Worm (Caenorhabditis elegans): ENCODE data around the gene age-1.

The age-1 gene

DNA sequence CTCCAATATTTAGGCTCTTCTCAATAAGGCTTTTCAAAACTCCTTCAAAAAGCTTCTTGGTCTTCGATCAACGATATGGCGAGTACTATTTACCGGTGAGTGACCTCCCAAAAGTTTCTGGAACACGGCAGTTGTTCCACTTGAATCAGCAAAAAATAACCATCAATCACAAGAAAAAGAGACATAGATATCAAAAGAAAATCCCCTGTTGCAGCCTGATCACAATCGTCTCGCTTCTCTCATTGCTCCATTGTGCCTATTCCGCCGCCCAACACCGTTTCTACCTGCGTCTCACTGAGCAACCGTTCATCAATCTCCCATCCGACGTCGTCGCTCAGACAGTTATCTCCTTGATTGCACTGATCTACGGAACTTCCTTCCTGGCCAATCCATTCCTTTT lies 30.1 kb downstream of the age-1 start, which contains the start of gene emc-5:
Gene emc-5 (plus strand): TSS at position 14 of the 400 bp plus-strand sequence.
- TF ChIP-seq drap-1 (GFP tag; optimal IDR thresholded peaks at IDR 0.05): no peak
- TF ChIP-seq lsy-2 (tag; optimal IDR thresholded peaks at IDR 0.05): no peak
- TF ChIP-seq ceh-83 (GFP tag; optimal IDR thresholded peaks at IDR 0.05): no peak
- TF ChIP-seq ces-1 (GFP tag; optimal IDR thresholded peaks at IDR 0.05): no peak
- TF ChIP-seq unc-120 (tag; optimal IDR thresholded peaks at IDR 0.05; ENCODE audit: poor library complexity, severe bottlenecking): peak; percentile 57
- TF ChIP-seq sem-2 (GFP tag; optimal IDR thresholded peaks at IDR 0.05): no peak
- TF ChIP-seq unc-62 (GFP tag; optimal IDR thresholded peaks at IDR 0.05): peak; percentile 49
- peak; percentile 66 for TF ChIP-seq hlh-1 (tag; optimal IDR thresholded peaks at IDR 0.05)

ce11 chrII:11495806-11496205 lies 31.0 kb downstream of the age-1 start:
- no peak for TF ChIP-seq mab-5 (tag; optimal IDR thresholded peaks at IDR 0.05)
- TF ChIP-seq mep-1 (tag; optimal IDR thresholded peaks at IDR 0.05): no peak
- TF ChIP-seq bed-3 (GFP tag; optimal IDR thresholded peaks at IDR 0.05): no peak
- TF ChIP-seq lin-13 (tag; optimal IDR thresholded peaks at IDR 0.05): no peak
- TF ChIP-seq elt-3 (tag; optimal IDR thresholded peaks at IDR 0.05): no peak
- TF ChIP-seq ceh-43 (GFP tag; optimal IDR thresholded peaks at IDR 0.05): no peak
- TF ChIP-seq nhr-76 (tag; optimal IDR thresholded peaks at IDR 0.05): no peak
- no peak for TF ChIP-seq ceh-83 (GFP tag; optimal IDR thresholded peaks at IDR 0.05)
- TF ChIP-seq M03D4.4 (tag; optimal IDR thresholded peaks at IDR 0.05): no peak
- TF ChIP-seq flh-1 (GFP tag; optimal IDR thresholded peaks at IDR 0.05): no peak
- TF ChIP-seq sem-2 (GFP tag; optimal IDR thresholded peaks at IDR 0.05): no peak

- TF ChIP-seq lsy-2 (tag; optimal IDR thresholded peaks at IDR 0.05) (peak; percentile 91), drap-1 (GFP tag; optimal IDR thresholded peaks at IDR 0.05) (no peak), ces-1 (GFP tag; optimal IDR thresholded peaks at IDR 0.05) (peak; percentile 94)
Observed at ce11 chrII:11495307-11495706, 31.5 kb downstream of the age-1 start, which contains the start of the genes ooc-3 and B0334.4. Gene ooc-3 (minus strand): TSS chrII:11495321. Gene B0334.4 (plus strand): TSS chrII:11495692.

- TF ChIP-seq nhr-28 (tag; optimal IDR thresholded peaks at IDR 0.05): no peak
- TF ChIP-seq lin-32 (GFP tag; optimal IDR thresholded peaks at IDR 0.05): no peak
- no peak for TF ChIP-seq drap-1 (GFP tag; optimal IDR thresholded peaks at IDR 0.05)
- TF ChIP-seq sptf-1 (tag; optimal IDR thresholded peaks at IDR 0.05): no peak
- TF ChIP-seq bed-3 (GFP tag; optimal IDR thresholded peaks at IDR 0.05): no peak
- TF ChIP-seq unc-62 (GFP tag; optimal IDR thresholded peaks at IDR 0.05): no peak
- TF ChIP-seq unc-120 (tag; optimal IDR thresholded peaks at IDR 0.05; ENCODE audit: poor library complexity, severe bottlenecking): no peak
- TF ChIP-seq hlh-1 (tag; optimal IDR thresholded peaks at IDR 0.05): no peak
- TF ChIP-seq unc-39 (tag; optimal IDR thresholded peaks at IDR 0.05): no peak
- TF ChIP-seq nhr-12 (tag; optimal IDR thresholded peaks at IDR 0.05): no peak
- no peak for TF ChIP-seq cnd-1 (tag; optimal IDR thresholded peaks at IDR 0.05)
- TF ChIP-seq mep-1 (tag; optimal IDR thresholded peaks at IDR 0.05): no peak
- no peak for TF ChIP-seq lsy-2 (tag; optimal IDR thresholded peaks at IDR 0.05)
- no peak for TF ChIP-seq pha-4 (tag; optimal IDR thresholded peaks at IDR 0.05)
- TF ChIP-seq ceh-83 (GFP tag; optimal IDR thresholded peaks at IDR 0.05): no peak
- no peak for TF ChIP-seq ceh-39 (tag; optimal IDR thresholded peaks at IDR 0.05)
- no peak for TF ChIP-seq flh-1 (GFP tag; optimal IDR thresholded peaks at IDR 0.05)
- no peak for TF ChIP-seq tbx-8 (GFP tag; optimal IDR thresholded peaks at IDR 0.05)
- TF ChIP-seq sem-2 (GFP tag; optimal IDR thresholded peaks at IDR 0.05): no peak
- TF ChIP-seq ham-2 (GFP tag; optimal IDR thresholded peaks at IDR 0.05): no peak
Observed at ce11 chrII:11492843-11493242, 34.0 kb downstream of the age-1 start, which contains the start of gene hacl-1. Gene hacl-1 (minus strand): TSS chrII:11492963.

- TF ChIP-seq nhr-12 (tag; optimal IDR thresholded peaks at IDR 0.05) (no peak), zip-8 (tag; optimal IDR thresholded peaks at IDR 0.05) (no peak), drap-1 (GFP tag; optimal IDR thresholded peaks at IDR 0.05) (no peak), lsy-2 (tag; optimal IDR thresholded peaks at IDR 0.05) (no peak), elt-3 (tag; optimal IDR thresholded peaks at IDR 0.05) (no peak), unc-62 (GFP tag; optimal IDR thresholded peaks at IDR 0.05) (no peak), ham-2 (GFP tag; optimal IDR thresholded peaks at IDR 0.05) (no peak), blmp-1 (tag; optimal IDR thresholded peaks at IDR 0.05) (no peak), pha-4 (tag; optimal IDR thresholded peaks at IDR 0.05) (no peak), mab-5 (tag; optimal IDR thresholded peaks at IDR 0.05) (no peak), nhr-2 (tag; optimal IDR thresholded peaks at IDR 0.05) (no peak), ztf-11 (tag; optimal IDR thresholded peaks at IDR 0.05) (no peak), hlh-1 (tag; optimal IDR thresholded peaks at IDR 0.05) (no peak), tbx-8 (GFP tag; optimal IDR thresholded peaks at IDR 0.05) (no peak), sptf-1 (tag; optimal IDR thresholded peaks at IDR 0.05) (no peak), unc-120 (tag; optimal IDR thresholded peaks at IDR 0.05; ENCODE audit: poor library complexity, severe bottlenecking) (no peak)
Observed at ce11 chrII:11487999-11488398, 38.9 kb downstream of the age-1 start, which contains the start of gene B0334.13. Gene B0334.13 (plus strand): TSS chrII:11488299.

Measured in whole organism, mixed stage, embryonic.